Fruit fly (Drosophila melanogaster) whole organism, embryonic: ENCODE data around the gene CG42789.

Source experiments
- B-H2 ChIP-seq: fragments of 200-800 bp; sonication (Bioruptor generic); optimal IDR thresholded peaks from 2 replicates; lab custom pipeline; 2018; ENCODE audit warnings: missing biosample characterization, mild to moderate bottlenecking, missing genetic modification characterization
- Bgb ChIP-seq: fragments of 200-800 bp; sonication (Bioruptor generic); IDR thresholded peaks from 2 replicates; pipeline ENCODE4 v1.3.6; 2022; ENCODE audit warnings: missing biosample characterization, missing genetic modification characterization; ENCODE audit not compliant: partially characterized antibody
- CG13123 ChIP-seq: fragments of 200-800 bp; sonication (Bioruptor generic); optimal IDR thresholded peaks from 2 replicates; lab custom pipeline; 2016; ENCODE audit warnings: missing biosample characterization, missing genetic modification characterization
- CG14710 ChIP-seq: fragments of 200-800 bp; sonication (Bioruptor generic); optimal IDR thresholded peaks from 3 replicates; lab custom pipeline; 2019; ENCODE audit warnings: missing biosample characterization, mild to moderate bottlenecking, missing genetic modification characterization, moderate library complexity
- CG15073 ChIP-seq: fragments of 200-800 bp; sonication (Bioruptor generic); optimal IDR thresholded peaks from 2 replicates; lab custom pipeline; 2016; ENCODE audit warnings: missing biosample characterization, missing genetic modification characterization
- CG16779 ChIP-seq: fragments of 200-800 bp; sonication (Bioruptor generic); IDR thresholded peaks from 2 replicates; pipeline ENCODE4 v1.3.6; 2022; ENCODE audit warnings: missing biosample characterization, missing genetic modification characterization
- CG17912 ChIP-seq: fragments of 200-800 bp; sonication (Bioruptor generic); optimal IDR thresholded peaks from 2 replicates; lab custom pipeline; 2018; ENCODE audit warnings: missing biosample characterization, mild to moderate bottlenecking, missing genetic modification characterization
- CG31441 ChIP-seq: fragments of 200-800 bp; sonication (Bioruptor generic); IDR thresholded peaks from 2 replicates; pipeline ENCODE4 v1.3.6; 2022; ENCODE audit warnings: missing biosample characterization, missing genetic modification characterization
- CG32532 ChIP-seq: fragments of 200-800 bp; sonication (Bioruptor generic); IDR thresholded peaks from 2 replicates; pipeline ENCODE4 v1.3.6; 2022; ENCODE audit warnings: missing biosample characterization, missing genetic modification characterization
- CG32767 ChIP-seq: fragments of 200-800 bp; sonication (Bioruptor generic); IDR thresholded peaks from 2 replicates; pipeline ENCODE4 v1.3.6; 2022; ENCODE audit warnings: missing biosample characterization, missing genetic modification characterization
- CG3281 ChIP-seq: fragments of 200-800 bp; sonication (Bioruptor generic); optimal IDR thresholded peaks from 3 replicates; lab custom pipeline; 2017; ENCODE audit warnings: missing biosample characterization, mild to moderate bottlenecking, missing genetic modification characterization
- CG34224 ChIP-seq: fragments of 200-800 bp; sonication (Bioruptor generic); IDR thresholded peaks from 3 replicates; pipeline ENCODE4 v1.3.6; 2022; ENCODE audit warnings: missing biosample characterization, missing genetic modification characterization; ENCODE audit not compliant: partially characterized antibody
- CG34376 ChIP-seq: fragments of 200-800 bp; sonication (Bioruptor generic); optimal IDR thresholded peaks from 2 replicates; lab custom pipeline; 2018; ENCODE audit warnings: missing biosample characterization, mild to moderate bottlenecking, missing genetic modification characterization
- CG4820 ChIP-seq: fragments of 200-800 bp; sonication (Bioruptor generic); optimal IDR thresholded peaks from 3 replicates; lab custom pipeline; 2016; ENCODE audit warnings: missing biosample characterization, missing genetic modification characterization
- CG6175 ChIP-seq: fragments of 200-800 bp; sonication (Bioruptor generic); IDR thresholded peaks from 3 replicates; pipeline ENCODE4 v1.3.6; 2022; ENCODE audit warnings: missing biosample characterization, missing genetic modification characterization
- CG6791 ChIP-seq: fragments of 200-800 bp; sonication (Bioruptor generic); IDR thresholded peaks from 3 replicates; pipeline ENCODE4 v1.3.6; 2022; ENCODE audit warnings: missing biosample characterization, missing genetic modification characterization; ENCODE audit not compliant: partially characterized antibody
- Dbx ChIP-seq: fragments of 200-800 bp; sonication (Bioruptor generic); IDR thresholded peaks from 3 replicates; pipeline ENCODE4 v1.3.6; 2022; ENCODE audit warnings: missing biosample characterization, missing genetic modification characterization
- Deaf1 ChIP-seq: fragments of 200-800 bp; optimal IDR thresholded peaks from 3 replicates; lab custom pipeline; 2019; ENCODE audit warnings: missing biosample characterization, mild to moderate bottlenecking, missing genetic modification characterization, moderate library complexity
- E2f2 ChIP-seq: fragments of 200-800 bp; sonication (Bioruptor generic); IDR thresholded peaks from 2 replicates; pipeline ENCODE4 v1.3.6; 2022; ENCODE audit warnings: missing biosample characterization, missing genetic modification characterization
- Fer2 ChIP-seq: fragments of 200-800 bp; sonication (Bioruptor generic); optimal IDR thresholded peaks from 2 replicates; lab custom pipeline; 2018; ENCODE audit warnings: missing biosample characterization, mild to moderate bottlenecking, missing genetic modification characterization, moderate library complexity
- GATAe ChIP-seq: fragments of 200-800 bp; sonication (Bioruptor generic); conservative IDR thresholded peaks from 2 replicates; pipeline ENCODE4 v1.3.6; 2022; ENCODE audit warnings: missing biosample characterization, missing genetic modification characterization
- H2.0 ChIP-seq: fragments of 200-800 bp; sonication (Bioruptor generic); IDR thresholded peaks from 2 replicates; pipeline ENCODE4 v1.3.6; 2022; ENCODE audit warnings: missing biosample characterization, missing genetic modification characterization
- HmgZ ChIP-seq: fragments of 200-800 bp; sonication (Bioruptor generic); optimal IDR thresholded peaks from 2 replicates; lab custom pipeline; 2018; ENCODE audit warnings: missing biosample characterization, mild to moderate bottlenecking, missing genetic modification characterization
- Hr3 ChIP-seq: fragments of 200-800 bp; sonication (Bioruptor generic); optimal IDR thresholded peaks from 3 replicates; lab custom pipeline; 2016; ENCODE audit warnings: missing biosample characterization, missing genetic modification characterization
- Hr78 ChIP-seq, 2 experiments: fragments of 200-800 bp in 1 of 2; fragments of >200 bp in 1 of 2; sonication (Bioruptor generic) in 1 of 2; optimal IDR thresholded peaks; 2 replicates each; lab custom pipeline; 2017 to 2019; ENCODE audit warnings: missing biosample characterization in 2 of 2, missing genetic modification characterization in 2 of 2, mild to moderate bottlenecking in 1 of 2, moderate library complexity in 1 of 2
- Mes4 ChIP-seq: fragments of 200-800 bp; sonication (Bioruptor generic); optimal IDR thresholded peaks from 2 replicates; lab custom pipeline; 2016; ENCODE audit warnings: missing biosample characterization, missing genetic modification characterization
- Myb ChIP-seq: fragments of 200-800 bp; sonication (Bioruptor generic); optimal IDR thresholded peaks from 2 replicates; lab custom pipeline; 2016; ENCODE audit warnings: missing biosample characterization, missing genetic modification characterization
- Ssrp ChIP-seq: fragments of 200-800 bp; sonication (Bioruptor generic); optimal IDR thresholded peaks from 2 replicates; lab custom pipeline; 2018; ENCODE audit warnings: missing biosample characterization, mild to moderate bottlenecking, missing genetic modification characterization, moderate library complexity
- Usf ChIP-seq: fragments of 200-800 bp; sonication (Bioruptor generic); optimal IDR thresholded peaks from 2 replicates; lab custom pipeline; 2017; ENCODE audit warnings: missing genotype, missing biosample characterization, missing genetic modification characterization
- bbx ChIP-seq: fragments of 200-800 bp; sonication (Bioruptor generic); IDR thresholded peaks from 2 replicates; pipeline ENCODE4 v1.3.6; 2022; ENCODE audit warnings: missing biosample characterization, missing genetic modification characterization; ENCODE audit not compliant: partially characterized antibody
- caup ChIP-seq: fragments of 200-800 bp; sonication (Bioruptor generic); optimal IDR thresholded peaks from 3 replicates; lab custom pipeline; 2017; ENCODE audit warnings: missing biosample characterization, mild to moderate bottlenecking, missing genetic modification characterization, moderate library complexity; ENCODE audit not compliant: severe bottlenecking
- dan ChIP-seq: fragments of 200-800 bp; sonication (Bioruptor generic); IDR thresholded peaks from 2 replicates; pipeline ENCODE4 v1.3.6; 2022; ENCODE audit warnings: missing biosample characterization, missing genetic modification characterization
- dmrt99B ChIP-seq: fragments of 200-800 bp; sonication (Bioruptor generic); optimal IDR thresholded peaks from 2 replicates; lab custom pipeline; 2018; ENCODE audit warnings: missing biosample characterization, mild to moderate bottlenecking, missing genetic modification characterization, moderate library complexity
- ftz-f1 ChIP-seq: fragments of 200-800 bp; sonication (Bioruptor generic); optimal IDR thresholded peaks from 2 replicates; lab custom pipeline; 2016; ENCODE audit warnings: missing biosample characterization, missing genetic modification characterization
- gfzf ChIP-seq: fragments of 200-800 bp; sonication (Bioruptor generic); optimal IDR thresholded peaks from 2 replicates; lab custom pipeline; 2016; ENCODE audit warnings: missing biosample characterization, mild to moderate bottlenecking, missing genetic modification characterization, moderate library complexity
- grn ChIP-seq: fragments of 200-800 bp; sonication (Bioruptor generic); optimal IDR thresholded peaks from 3 replicates; lab custom pipeline; 2017; ENCODE audit warnings: missing biosample characterization, missing genetic modification characterization
- insv ChIP-seq, 2 experiments: fragments of 200-800 bp; sonication (Bioruptor generic); optimal IDR thresholded peaks; 3 replicates each; lab custom pipeline; 2016 to 2018; ENCODE audit warnings: missing biosample characterization in 2 of 2, missing genetic modification characterization in 2 of 2
- ken ChIP-seq: fragments of 200-800 bp; sonication (Bioruptor generic); IDR thresholded peaks from 3 replicates; pipeline ENCODE4 v1.3.6; 2022; ENCODE audit warnings: missing biosample characterization, missing genetic modification characterization
- lab ChIP-seq: fragments of 200-800 bp; sonication (Bioruptor generic); optimal IDR thresholded peaks from 3 replicates; lab custom pipeline; 2017; ENCODE audit warnings: missing biosample characterization, missing genetic modification characterization, mild to moderate bottlenecking, moderate library complexity, missing genetic modification reagents
- mirr ChIP-seq: fragments of 200-800 bp; sonication (Bioruptor generic); optimal IDR thresholded peaks from 3 replicates; lab custom pipeline; 2018; ENCODE audit warnings: missing biosample characterization, mild to moderate bottlenecking, missing genetic modification characterization
- otp ChIP-seq: fragments of 200-800 bp; sonication (Bioruptor generic); IDR thresholded peaks from 3 replicates; pipeline ENCODE4, ENCODE4 v1.3.6; 2022; ENCODE audit warnings: missing biosample characterization, missing genetic modification characterization
- pfk ChIP-seq: fragments of 200-800 bp; sonication (Bioruptor generic); optimal IDR thresholded peaks from 2 replicates; lab custom pipeline; 2018; ENCODE audit warnings: missing biosample characterization, mild to moderate bottlenecking, missing genetic modification characterization, moderate library complexity
- prd ChIP-seq, 3 experiments: fragments of >200 bp in 2 of 3; fragments of 200-800 bp in 1 of 3; sonication (Bioruptor generic) in 1 of 3; optimal IDR thresholded peaks in 2 of 3; IDR thresholded peaks in 1 of 3; 2 replicates in 2 of 3; 3 replicates in 1 of 3; pipeline versions ENCODE4 v1.3.6 to Lab custom; 2017 to 2022; ENCODE audit warnings: missing biosample characterization in 1 of 3, missing genetic modification characterization in 1 of 3
- row ChIP-seq: fragments of 200-800 bp; sonication (Bioruptor generic); IDR thresholded peaks from 3 replicates; pipeline ENCODE4 v1.3.6; 2022; ENCODE audit warnings: missing biosample characterization, missing genetic modification characterization
- sd ChIP-seq: fragments of 200-800 bp; sonication (Bioruptor generic); optimal IDR thresholded peaks from 3 replicates; lab custom pipeline; 2018; ENCODE audit warnings: missing biosample characterization, mild to moderate bottlenecking, missing genetic modification characterization, moderate library complexity
- sisA ChIP-seq: fragments of 200-800 bp; sonication (Bioruptor generic); IDR thresholded peaks from 2 replicates; pipeline ENCODE4 v1.3.6; 2022; ENCODE audit warnings: missing biosample characterization, missing genetic modification characterization
- tio ChIP-seq: fragments of 200-800 bp; sonication (Bioruptor generic); optimal IDR thresholded peaks from 2 replicates; lab custom pipeline; 2017; ENCODE audit warnings: missing biosample characterization, missing genetic modification characterization, inconsistent platforms
- zen2 ChIP-seq: fragments of 200-800 bp; sonication (Bioruptor generic); IDR thresholded peaks from 3 replicates; pipeline ENCODE4 v1.3.6; 2022; ENCODE audit warnings: missing biosample characterization, missing genetic modification characterization; ENCODE audit not compliant: partially characterized antibody

Gene CG42789

dm6 chr3R:26798469-26799178 is 14.6 kb upstream of the CG42789 start, which contains the start of gene Tl (continued):
- TF ChIP-seq ftz-f1: no peak
- no peak for TF ChIP-seq prd (optimal IDR thresholded peaks at IDR 0.05; lab: Kevin White, UChicago)
- TF ChIP-seq prd (GFP tag; IDR thresholded peaks at IDR 0.05; lab: Robert Waterston, UW): peak; percentile 53; the same call in 2 of the 3 replicates
- TF ChIP-seq CG15073: no peak
- TF ChIP-seq gfzf (GFP tag; lab: Kevin White, UChicago): no peak
- no peak for TF ChIP-seq dmrt99B (tag; lab: Kevin White, UChicago)
- TF ChIP-seq Dbx (GFP tag; lab: Robert Waterston, UW): no peak
- no peak for TF ChIP-seq CG4820 (GFP tag; lab: Kevin White, UChicago)
- TF ChIP-seq lab (GFP tag; lab: Kevin White, UChicago): peak; percentile 36
- peak in 1 of 2 experiments; percentile 44 for TF ChIP-seq insv (GFP tag; optimal IDR thresholded peaks at IDR 0.05; lab: Kevin White, UChicago)
- no peak for TF ChIP-seq Ssrp (tag; lab: Kevin White, UChicago)
- TF ChIP-seq Myb (GFP tag; lab: Kevin White, UChicago): no peak
- TF ChIP-seq CG32532: peak; percentile 57
- peak; percentile 56; the same call in 1 of the 3 replicates for TF ChIP-seq CG6791
- TF ChIP-seq CG17912: no peak
- no peak for TF ChIP-seq tio (GFP tag; lab: Kevin White, UChicago)
- no peak for TF ChIP-seq CG3281 (GFP tag; lab: Kevin White, UChicago)
- no peak for TF ChIP-seq Mes4 (GFP tag; lab: Kevin White, UChicago)
- TF ChIP-seq zen2 (GFP tag; lab: Robert Waterston, UW): no peak
- TF ChIP-seq Hr3 (GFP tag; lab: Kevin White, UChicago): no peak
- no peak for TF ChIP-seq pfk (GFP tag; lab: Kevin White, UChicago)
- peak; percentile 50; the same call in 1 of the 3 replicates for TF ChIP-seq CG6175
- TF ChIP-seq CG13123: no peak
- no peak for TF ChIP-seq Fer2 (tag; lab: Kevin White, UChicago)
- TF ChIP-seq E2f2 (GFP tag; lab: Robert Waterston, UW): 0 out of 2 replicates have a peak, but pooled peaks have one; percentile 18
- TF ChIP-seq Bgb: peak; percentile 63; the same call in 1 of the 2 replicates
- TF ChIP-seq grn (GFP tag; lab: Kevin White, UChicago): no peak
- no peak for TF ChIP-seq mirr (GFP tag; lab: Kevin White, UChicago)
- peak; percentile 22; the same call in 1 of the 2 replicates for TF ChIP-seq bbx (GFP tag; lab: Robert Waterston, UW)
- TF ChIP-seq H2.0: 0 out of 2 replicates have a peak, but pooled peaks have one; percentile 18
- no peak for TF ChIP-seq caup (GFP tag; lab: Kevin White, UChicago)
- peak; percentile 79 for TF ChIP-seq row (GFP tag; lab: Robert Waterston, UW)
- TF ChIP-seq sd (tag; lab: Kevin White, UChicago): no peak
- 0 out of 2 replicates have a peak, but pooled peaks have one; percentile 26 for TF ChIP-seq CG16779
- TF ChIP-seq otp: 0 out of 3 replicates have a peak, but pooled peaks have one; percentile 30
- no peak for TF ChIP-seq Usf
- TF ChIP-seq B-H2 (GFP tag; lab: Kevin White, UChicago): no peak
- TF ChIP-seq CG14710 (tag; lab: Kevin White, UChicago): no peak
- TF ChIP-seq dan (GFP tag; lab: Robert Waterston, UW): no peak
- TF ChIP-seq Hr78 (GFP tag; optimal IDR thresholded peaks at IDR 0.05; lab: Kevin White, UChicago): no peak
- peak; percentile 33; the same call in 1 of the 2 replicates for TF ChIP-seq sisA (GFP tag; lab: Robert Waterston, UW)
- TF ChIP-seq ken: peak; percentile 56; the same call in 1 of the 3 replicates
- peak; percentile 18; the same call in 1 of the 2 replicates for TF ChIP-seq CG31441
- no peak for TF ChIP-seq CG34376 (GFP tag; lab: Kevin White, UChicago)
- TF ChIP-seq HmgZ (tag; lab: Kevin White, UChicago): peak; percentile 5
- peak; percentile 84 for TF ChIP-seq Deaf1
- TF ChIP-seq CG34224 (GFP tag; lab: Robert Waterston, UW): no peak
- TF ChIP-seq GATAe (GFP tag; lab: Robert Waterston, UW): no peak
- TF ChIP-seq CG32767: no peak
